Worm (Caenorhabditis elegans) whole organism, L1 larva: ENCODE measurements around the gene Y53F4B.27.

Experiments used
- C16A3.4 ChIP-seq: fragments of 150-350 bp; optimal IDR thresholded peaks from 2 replicates; lab custom pipeline; 2014; ENCODE audit warnings: missing biosample characterization, missing genetic modification characterization
- aly-2 ChIP-seq: fragments of 150-350 bp; optimal IDR thresholded peaks from 2 replicates; lab custom pipeline; 2014; ENCODE audit warnings: missing biosample characterization, missing genetic modification characterization
- ceh-63 ChIP-seq: fragments of 200-800 bp; sonication (Bioruptor generic); optimal IDR thresholded peaks from 2 replicates; lab custom pipeline; 2018; ENCODE audit warnings: mild to moderate bottlenecking, missing genetic modification characterization, missing compliant biosample characterization
- ceh-90 ChIP-seq: sonication (generic microtip); optimal IDR thresholded peaks from 2 replicates; lab custom pipeline; 2016; ENCODE audit warnings: missing genetic modification characterization, missing compliant biosample characterization
- ces-1 ChIP-seq: fragments of 150-350 bp; optimal IDR thresholded peaks from 2 replicates; lab custom pipeline; 2014; ENCODE audit warnings: missing biosample characterization, missing genetic modification reagents, missing genetic modification characterization
- dpl-1 ChIP-seq, 3 experiments: fragments of 150-350 bp in 2 of 3; sonication (generic microtip) in 1 of 3; optimal IDR thresholded peaks; 2 replicates each; lab custom pipeline; 2014 to 2017; ENCODE audit warnings: missing biosample characterization in 3 of 3, missing genetic modification characterization in 3 of 3, missing genetic modification reagents in 3 of 3
- efl-1 ChIP-seq, 4 experiments: fragments of 150-350 bp; optimal IDR thresholded peaks in 3 of 4; peaks in 1 of 4; 1 replicate in 1 of 4; 2 replicates in 3 of 4; lab custom pipeline; 2014; ENCODE audit warnings: missing biosample characterization in 2 of 4, missing genetic modification characterization in 2 of 4, missing genetic modification reagents in 2 of 4
- egl-13 ChIP-seq: sonication (generic microtip); optimal IDR thresholded peaks from 2 replicates; lab custom pipeline; 2016; ENCODE audit warnings: missing genotype, missing genetic modification reagents, missing genetic modification characterization, missing compliant biosample characterization
- elt-3 ChIP-seq, 6 experiments: fragments of 150-350 bp in 1 of 6; sonication (generic microtip); optimal IDR thresholded peaks; 2 replicates each; lab custom pipeline; 2017 to 2018; ENCODE audit warnings: missing biosample characterization in 6 of 6, missing genetic modification characterization in 6 of 6, inconsistent platforms in 1 of 6
- fkh-4 ChIP-seq: sonication (generic microtip); optimal IDR thresholded peaks from 2 replicates; lab custom pipeline; 2016; ENCODE audit warnings: missing compliant biosample characterization, missing genetic modification characterization, borderline replicate concordance
- fos-1 ChIP-seq: fragments of 150-350 bp; optimal IDR thresholded peaks from 2 replicates; lab custom pipeline; 2014; ENCODE audit warnings: missing biosample characterization, missing genetic modification characterization
- hlh-4 ChIP-seq: sonication (generic microtip); optimal IDR thresholded peaks from 2 replicates; lab custom pipeline; 2016; ENCODE audit warnings: mild to moderate bottlenecking, missing genetic modification characterization, missing compliant biosample characterization
- hpl-2 ChIP-seq: fragments of 150-350 bp; optimal IDR thresholded peaks from 2 replicates; lab custom pipeline; 2014; ENCODE audit warnings: missing biosample characterization, missing genetic modification reagents, missing genetic modification characterization
- irx-1 ChIP-seq: sonication (generic microtip); optimal IDR thresholded peaks from 2 replicates; lab custom pipeline; 2016; ENCODE audit warnings: missing genetic modification characterization, missing compliant biosample characterization
- isw-1 ChIP-seq: fragments of 200-800 bp; sonication (Bioruptor generic); IDR thresholded peaks from 2 replicates; pipeline ENCODE4 v1.3.6; 2022; ENCODE audit warnings: missing genetic modification characterization, missing compliant biosample characterization
- jun-1 ChIP-seq: fragments of 150-350 bp; optimal IDR thresholded peaks from 2 replicates; lab custom pipeline; 2014; ENCODE audit warnings: missing biosample characterization, missing genetic modification reagents, missing genetic modification characterization
- lin-13 ChIP-seq: fragments of 150-350 bp; optimal IDR thresholded peaks from 2 replicates; lab custom pipeline; 2014; ENCODE audit warnings: missing biosample characterization, missing genetic modification reagents, missing genetic modification characterization
- lin-14 ChIP-seq: fragments of 200-800 bp; sonication (Bioruptor generic); optimal IDR thresholded peaks from 2 replicates; lab custom pipeline; 2018; ENCODE audit warnings: mild to moderate bottlenecking, missing genetic modification characterization, moderate library complexity, missing compliant biosample characterization
- lin-15B ChIP-seq: fragments of 150-350 bp; sonication (generic microtip); optimal IDR thresholded peaks from 3 replicates; lab custom pipeline; 2014; ENCODE audit warnings: missing biosample characterization, missing genetic modification characterization
- lin-35 ChIP-seq, 2 experiments: fragments of 150-350 bp; optimal IDR thresholded peaks; 2 replicates each; lab custom pipeline; 2014; ENCODE audit warnings: missing biosample characterization in 2 of 2, missing genetic modification characterization in 2 of 2, missing genetic modification reagents in 2 of 2
- lin-39 ChIP-seq: fragments of 150-350 bp; optimal IDR thresholded peaks from 2 replicates; lab custom pipeline; 2014; ENCODE audit warnings: missing biosample characterization, missing genetic modification reagents, missing genetic modification characterization
- lsy-2 ChIP-seq, 2 experiments: fragments of 150-350 bp; optimal IDR thresholded peaks; 2 replicates each; lab custom pipeline; 2014; ENCODE audit warnings: missing biosample characterization in 2 of 2, missing genetic modification characterization in 2 of 2
- mab-9 ChIP-seq: fragments of 200-800 bp; sonication (Bioruptor generic); IDR thresholded peaks from 2 replicates; pipeline ENCODE4 v1.3.6; 2022; ENCODE audit warnings: missing genetic modification reagents, missing genetic modification characterization, missing compliant biosample characterization
- mdl-1 ChIP-seq, 2 experiments: fragments of 150-350 bp; optimal IDR thresholded peaks; 2 replicates each; lab custom pipeline; 2014 to 2017; ENCODE audit warnings: missing biosample characterization in 2 of 2, missing genetic modification characterization in 2 of 2, inconsistent platforms in 1 of 2
- mep-1 ChIP-seq: fragments of 150-350 bp; optimal IDR thresholded peaks from 2 replicates; lab custom pipeline; 2014; ENCODE audit warnings: missing biosample characterization, missing genetic modification characterization
- nhr-11 ChIP-seq: fragments of 150-350 bp; optimal IDR thresholded peaks from 2 replicates; lab custom pipeline; 2014; ENCODE audit warnings: missing biosample characterization, missing genetic modification characterization
- nhr-12 ChIP-seq: sonication (generic microtip); optimal IDR thresholded peaks from 2 replicates; lab custom pipeline; 2017; ENCODE audit warnings: missing biosample characterization, missing genetic modification characterization
- nhr-20 ChIP-seq: sonication (generic microtip); optimal IDR thresholded peaks from 2 replicates; lab custom pipeline; 2016; ENCODE audit warnings: mild to moderate bottlenecking, missing genetic modification characterization, missing compliant biosample characterization
- nhr-237 ChIP-seq: fragments of 150-350 bp; optimal IDR thresholded peaks from 2 replicates; lab custom pipeline; 2014; ENCODE audit warnings: missing biosample characterization, missing genetic modification characterization
- nhr-28 ChIP-seq: fragments of 150-350 bp; optimal IDR thresholded peaks from 2 replicates; lab custom pipeline; 2014; ENCODE audit warnings: missing biosample characterization, missing genetic modification characterization
- nhr-47 ChIP-seq: sonication (generic microtip); optimal IDR thresholded peaks from 2 replicates; lab custom pipeline; 2016; ENCODE audit warnings: mild to moderate bottlenecking, missing genetic modification characterization, moderate library complexity, missing compliant biosample characterization
- nhr-71 ChIP-seq: sonication (generic microtip); optimal IDR thresholded peaks from 2 replicates; lab custom pipeline; 2016; ENCODE audit warnings: mild to moderate bottlenecking, missing genetic modification characterization, moderate library complexity, missing compliant biosample characterization
- nhr-76 ChIP-seq: sonication (generic microtip); optimal IDR thresholded peaks from 2 replicates; lab custom pipeline; 2017; ENCODE audit warnings: missing biosample characterization, missing genetic modification characterization
- nhr-77 ChIP-seq: fragments of 150-350 bp; optimal IDR thresholded peaks from 2 replicates; lab custom pipeline; 2014; ENCODE audit warnings: missing biosample characterization, missing genetic modification characterization
- nhr-84 ChIP-seq: sonication (generic microtip); optimal IDR thresholded peaks from 2 replicates; lab custom pipeline; 2017; ENCODE audit warnings: missing biosample characterization, missing genetic modification characterization
- nhr-90 ChIP-seq: sonication (generic microtip); optimal IDR thresholded peaks from 2 replicates; lab custom pipeline; 2016; ENCODE audit warnings: mild to moderate bottlenecking, missing genetic modification characterization, missing compliant biosample characterization; ENCODE audit not compliant: poor library complexity
- pax-3 ChIP-seq: fragments of 200-800 bp; sonication (Bioruptor generic); optimal IDR thresholded peaks from 2 replicates; lab custom pipeline; 2018; ENCODE audit warnings: mild to moderate bottlenecking, missing genetic modification characterization, moderate library complexity, missing compliant biosample characterization
- rnt-1 ChIP-seq: sonication (generic microtip); optimal IDR thresholded peaks from 2 replicates; lab custom pipeline; 2016; ENCODE audit warnings: mild to moderate bottlenecking, missing genetic modification characterization, moderate library complexity, missing compliant biosample characterization
- skn-1 ChIP-seq: fragments of 150-350 bp; optimal IDR thresholded peaks from 2 replicates; lab custom pipeline; 2014; ENCODE audit warnings: missing biosample characterization, missing genetic modification characterization
- snpc-4 ChIP-seq: fragments of 150-350 bp; optimal IDR thresholded peaks from 2 replicates; lab custom pipeline; 2014; ENCODE audit warnings: missing biosample characterization, missing genetic modification characterization
- snu-23 ChIP-seq: sonication (generic microtip); optimal IDR thresholded peaks from 2 replicates; lab custom pipeline; 2016; ENCODE audit warnings: missing genetic modification characterization, missing compliant biosample characterization
- sup-37 ChIP-seq: fragments of 200-800 bp; sonication (Bioruptor generic); optimal IDR thresholded peaks from 2 replicates; lab custom pipeline; 2018; ENCODE audit warnings: mild to moderate bottlenecking, missing genetic modification characterization, missing compliant biosample characterization
- swsn-7 ChIP-seq: sonication (generic microtip); optimal IDR thresholded peaks from 2 replicates; lab custom pipeline; 2016; ENCODE audit warnings: missing genetic modification characterization, missing compliant biosample characterization
- tbx-2 ChIP-seq: sonication (generic microtip); optimal IDR thresholded peaks from 2 replicates; lab custom pipeline; 2016; ENCODE audit warnings: missing genetic modification characterization, missing compliant biosample characterization
- tlp-1 ChIP-seq: fragments of 150-350 bp; optimal IDR thresholded peaks from 2 replicates; lab custom pipeline; 2014; ENCODE audit warnings: missing biosample characterization, missing genetic modification characterization
- unc-130 ChIP-seq: fragments of 150-350 bp; optimal IDR thresholded peaks from 2 replicates; lab custom pipeline; 2017; ENCODE audit warnings: missing biosample characterization, missing genetic modification characterization, inconsistent platforms
- unc-30 ChIP-seq: sonication (generic microtip); optimal IDR thresholded peaks from 2 replicates; lab custom pipeline; 2017; ENCODE audit warnings: missing biosample characterization, missing genetic modification characterization
- unc-86 ChIP-seq: sonication (generic microtip); optimal IDR thresholded peaks from 2 replicates; lab custom pipeline; 2016; ENCODE audit warnings: missing genetic modification characterization, missing compliant biosample characterization
- vab-15 ChIP-seq: sonication (generic microtip); optimal IDR thresholded peaks from 2 replicates; lab custom pipeline; 2017; ENCODE audit warnings: missing genotype, mild to moderate bottlenecking, missing genetic modification characterization, missing compliant biosample characterization
- xbp-1 ChIP-seq: sonication (generic microtip); optimal IDR thresholded peaks from 2 replicates; lab custom pipeline; 2016; ENCODE audit warnings: missing genetic modification characterization, missing compliant biosample characterization
- zag-1 ChIP-seq: fragments of 150-350 bp; optimal IDR thresholded peaks from 2 replicates; lab custom pipeline; 2014; ENCODE audit warnings: missing biosample characterization, missing genetic modification characterization
- zip-4 ChIP-seq: fragments of 200-800 bp; sonication (Bioruptor generic); optimal IDR thresholded peaks from 2 replicates; lab custom pipeline; 2018; ENCODE audit warnings: mild to moderate bottlenecking, missing genetic modification characterization, moderate library complexity, missing compliant biosample characterization

Y53F4B.27 gene

ce11 chrII:15119537-15120360 is 25.9 kb upstream of the Y53F4B.27 start, which contains the start of gene arp-1:
Gene arp-1 (plus strand): TSS chrII:15120301.
- TF ChIP-seq rnt-1 (tag; lab: Kevin White, UChicago) (peak; percentile 66), tbx-2 (peak; percentile 20), C16A3.4 (tag; lab: Kevin White, UChicago) (peak; percentile 75), fkh-4 (tag; lab: Kevin White, UChicago) (no peak), unc-130 (tag; lab: Kevin White, UChicago) (peak; percentile 54), efl-1 (optimal IDR thresholded peaks at IDR 0.05; lab: Kevin White, UChicago) (peak; percentile 71 to 78), efl-1 (GFP tag; optimal IDR thresholded peaks at IDR 0.05 in 1 of 2; lab: Kevin White, UChicago) (peak; percentile 70 to 91), ceh-90 (no peak), hlh-4 (tag; lab: Kevin White, UChicago) (no peak), nhr-47 (tag; lab: Kevin White, UChicago) (peak; percentile 34), aly-2 (tag; lab: Kevin White, UChicago) (no peak), nhr-90 (tag; lab: Kevin White, UChicago) (no peak), skn-1 (tag; lab: Kevin White, UChicago) (peak; percentile 43), irx-1 (tag; lab: Kevin White, UChicago) (no peak), ceh-63 (no peak), lsy-2 (tag; optimal IDR thresholded peaks at IDR 0.05; lab: Kevin White, UChicago) (peak; percentile 49 to 74), lin-35 (GFP tag; optimal IDR thresholded peaks at IDR 0.05; lab: Kevin White, UChicago) (peak; percentile 73 to 77), lin-14 (GFP tag; lab: Kevin White, UChicago) (peak; percentile 58), ces-1 (GFP tag; lab: Kevin White, UChicago) (no peak), elt-3 (tag; optimal IDR thresholded peaks at IDR 0.05; lab: Kevin White, UChicago) (peak in 1 of 6 experiments; percentile 1), sup-37 (GFP tag; lab: Kevin White, UChicago) (no peak), snpc-4 (tag; lab: Kevin White, UChicago) (no peak), unc-30 (tag; lab: Kevin White, UChicago) (no peak), jun-1 (no peak), isw-1 (GFP tag; lab: Robert Waterston, UW) (peak; percentile 11; the same call in 1 of the 2 replicates), nhr-20 (tag; lab: Kevin White, UChicago) (peak; percentile 42), vab-15 (tag; lab: Kevin White, UChicago) (no peak), nhr-12 (tag; lab: Kevin White, UChicago) (no peak), egl-13 (tag; lab: Kevin White, UChicago) (no peak), xbp-1 (tag; lab: Kevin White, UChicago) (no peak), mep-1 (peak; percentile 63), zag-1 (tag; lab: Kevin White, UChicago) (no peak), nhr-237 (tag; lab: Kevin White, UChicago) (no peak), lin-13 (GFP tag; lab: Kevin White, UChicago) (peak; percentile 21), hpl-2 (GFP tag; lab: Kevin White, UChicago) (peak; percentile 63), nhr-11 (no peak), fos-1 (tag; lab: Kevin White, UChicago) (no peak), swsn-7 (tag; lab: Kevin White, UChicago) (peak; percentile 34), nhr-76 (no peak), lin-15B (tag; lab: Kevin White, UChicago) (peak; percentile 11), zip-4 (GFP tag; lab: Kevin White, UChicago) (peak; percentile 84), nhr-77 (peak; percentile 76), dpl-1 (GFP tag; optimal IDR thresholded peaks at IDR 0.05; lab: Kevin White, UChicago) (peak; percentile 61 to 68 (median 68)), nhr-28 (no peak), unc-86 (tag; lab: Kevin White, UChicago) (no peak), lin-39 (tag; lab: Kevin White, UChicago) (no peak), mdl-1 (tag; optimal IDR thresholded peaks at IDR 0.05; lab: Kevin White, UChicago) (peak in 1 of 2 experiments; percentile 31), nhr-71 (tag; lab: Kevin White, UChicago) (peak; percentile 41), snu-23 (GFP tag; lab: Kevin White, UChicago) (peak; percentile 57), nhr-84 (tag; lab: Kevin White, UChicago) (no peak), mab-9 (no peak), pax-3 (tag; lab: Kevin White, UChicago) (no peak), tlp-1 (no peak)
